Worm (Caenorhabditis elegans): ENCODE results near the gene rbr-2.

- no peak for TF ChIP-seq F23B12.7 (tag; optimal IDR thresholded peaks at IDR 0.05; ENCODE audit: insufficient read depth)
- TF ChIP-seq unc-62 (GFP tag; optimal IDR thresholded peaks at IDR 0.05), result no peak
- TF ChIP-seq zfh-2 (GFP tag; conservative IDR thresholded peaks at IDR 0.05), result no peak
- no peak for TF ChIP-seq xnd-1 (tag; optimal IDR thresholded peaks at IDR 0.05)
- TF ChIP-seq hmg-1.2 (GFP tag; IDR thresholded peaks at IDR 0.05), result no peak
- TF ChIP-seq unc-130 (GFP tag; optimal IDR thresholded peaks at IDR 0.05), result no peak
- no peak for TF ChIP-seq bed-2 (GFP tag; IDR thresholded peaks at IDR 0.05)
- TF ChIP-seq chd-7 (tag; optimal IDR thresholded peaks at IDR 0.05), result no peak
- no peak for TF ChIP-seq Y79H2A.3 (GFP tag; conservative IDR thresholded peaks at IDR 0.05)
- no peak for TF ChIP-seq ama-1 (optimal IDR thresholded peaks at IDR 0.05)
- no peak for TF ChIP-seq ama-1 (GFP tag; optimal IDR thresholded peaks at IDR 0.05)
These were observed 50.9 kb downstream of the rbr-2 start for ce11 chrIV:10970767-10971166.
